Fruit fly (Drosophila melanogaster) whole organism, larva: ENCODE measurements around the gene g.

Source experiments
- noc ChIP-seq: fragments of 200-800 bp; sonication (Bioruptor generic); optimal IDR thresholded peaks from 3 replicates; lab custom pipeline; 2019; ENCODE audit warnings: missing biosample characterization, mild to moderate bottlenecking, missing genetic modification characterization, moderate library complexity

g gene

dm6 chrX:13736174-13736482 lies at the start of gene g:
TSS of gene g (minus strand) at chrX:13736278.
- no peak for TF ChIP-seq noc (tag; lab: Kevin White, UChicago)

dm6 chrX:13783958-13784907 lies 48.2 kb upstream of the g start:
- TF ChIP-seq noc (tag; lab: Kevin White, UChicago), result peak; percentile 7

dm6 chrX:13783534-13783949 lies 47.5 kb upstream of the g start, which contains the start of gene inaE:
TSS of gene inaE (plus strand) at chrX:13783714.
- TF ChIP-seq noc (tag; lab: Kevin White, UChicago), result peak; percentile 37

- peak; percentile 64 for TF ChIP-seq noc (tag; lab: Kevin White, UChicago)
Measured at dm6 chrX:13781739-13782502, 45.8 kb upstream of the g start, which contains the start of the genes CtsB and amrt. TSS of gene CtsB (minus strand) at chrX:13782170. TSS of gene amrt (plus strand) at chrX:13782459.

dm6 chrX:13779696-13780095 lies 43.6 kb upstream of the g start:
- peak; percentile 22 for TF ChIP-seq noc (tag; lab: Kevin White, UChicago)

dm6 chrX:13778568-13778967 lies 42.5 kb upstream of the g start:
- TF ChIP-seq noc (tag; lab: Kevin White, UChicago), result no peak

dm6 chrX:13770768-13771167 lies 34.7 kb upstream of the g start:
- TF ChIP-seq noc (tag; lab: Kevin White, UChicago), result no peak

- TF ChIP-seq noc (tag; lab: Kevin White, UChicago), result no peak
Measured at dm6 chrX:13766495-13766894, 30.4 kb upstream of the g start.

- TF ChIP-seq noc (tag; lab: Kevin White, UChicago), result no peak
Measured at dm6 chrX:13765217-13765616, 29.1 kb upstream of the g start.

- peak; percentile 48 for TF ChIP-seq noc (tag; lab: Kevin White, UChicago)
Measured at dm6 chrX:13764397-13765119, 28.5 kb upstream of the g start.

- TF ChIP-seq noc (tag; lab: Kevin White, UChicago), result peak; percentile 14
Measured at dm6 chrX:13762372-13762883, 26.4 kb upstream of the g start, which contains the start of gene rdgB. TSS of gene rdgB (plus strand) at chrX:13762752.

dm6 chrX:13761762-13762371 lies 25.8 kb upstream of the g start:
- TF ChIP-seq noc (tag; lab: Kevin White, UChicago), result no peak

dm6 chrX:13758989-13759549 lies 23.0 kb upstream of the g start, which contains the start of gene Yp3:
TSS of gene Yp3 (plus strand) at chrX:13759546.
- TF ChIP-seq noc (tag; lab: Kevin White, UChicago), result no peak

dm6 chrX:13756776-13757312 lies 20.8 kb upstream of the g start, which contains the start of the genes CG32625 and Rtc1:
TSS of gene CG32625 (minus strand) at chrX:13756826.
TSS of gene Rtc1 (plus strand) at chrX:13757179.
- TF ChIP-seq noc (tag; lab: Kevin White, UChicago), result peak; percentile 38
